Fruit fly (Drosophila melanogaster): Measurements from ENCODE around the gene CG17361.

Gene CG17361

DNA sequence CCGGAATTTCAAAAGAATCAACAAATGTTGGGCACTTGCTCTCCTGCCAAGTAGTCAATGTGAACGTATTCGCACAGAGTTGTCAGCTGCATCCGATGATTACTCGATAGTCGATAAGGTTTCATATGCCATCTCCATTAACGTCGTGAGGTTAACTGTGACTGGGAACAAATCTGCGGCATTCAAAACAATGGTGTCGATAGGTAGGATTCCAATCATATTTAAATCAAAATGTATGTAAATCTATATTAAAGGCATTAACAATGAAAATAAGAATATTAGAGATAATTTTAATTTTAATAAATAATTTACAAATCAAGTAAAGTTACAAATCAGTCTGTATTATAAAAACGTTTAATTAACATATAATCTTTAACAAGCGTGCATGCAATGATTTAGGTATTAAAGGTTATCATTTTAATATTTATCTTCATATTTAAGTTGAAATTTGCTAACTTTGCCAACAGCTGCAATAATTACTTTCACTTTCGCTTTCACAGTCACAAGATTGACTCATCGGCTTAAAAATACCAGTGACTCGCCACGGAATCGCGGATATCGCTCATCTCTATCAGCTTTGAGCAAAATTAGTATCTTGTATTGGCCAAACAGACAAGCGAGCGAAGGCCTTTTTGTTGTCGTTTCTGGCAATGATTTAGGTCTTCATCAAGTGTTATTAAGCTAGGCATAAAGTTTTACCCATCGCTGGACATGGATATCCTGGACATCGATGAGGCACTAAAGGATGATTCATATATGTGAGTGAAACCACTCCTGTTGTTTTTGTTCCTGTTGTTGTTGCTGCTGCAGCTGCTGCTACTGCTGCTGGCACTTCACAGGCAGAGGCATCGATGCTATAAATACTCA is 32.1 kb upstream of the CG17361 start, which contains the start of the genes Meics, Nxf3 and ssp2:
Meics (minus strand) TSS at position 68 of the 867 bp plus-strand sequence.
Nxf3 (plus strand) TSS at position 569 of the 867 bp plus-strand sequence.
ssp2 (plus strand) TSS at position 569 of the 867 bp plus-strand sequence.
- TF ChIP-seq CG31627 (GFP tag; optimal IDR thresholded peaks at IDR 0.05) (peak; percentile 39), Ets96B (tag; optimal IDR thresholded peaks at IDR 0.05) (no peak), cyc (GFP tag; optimal IDR thresholded peaks at IDR 0.05) (peak; percentile 2), fd85E (GFP tag; optimal IDR thresholded peaks at IDR 0.05) (no peak), CG3919 (GFP tag; optimal IDR thresholded peaks at IDR 0.05) (no peak), esn (GFP tag; optimal IDR thresholded peaks at IDR 0.05) (peak; percentile 19), CG15336 (GFP tag; IDR thresholded peaks at IDR 0.05) (0 out of 2 replicates have a peak, but pooled peaks have one; percentile 6), lz (GFP tag; optimal IDR thresholded peaks at IDR 0.05) (peak; percentile 17), Hr39 (GFP tag; optimal IDR thresholded peaks at IDR 0.05) (peak; percentile 38), CG7368 (GFP tag; optimal IDR thresholded peaks at IDR 0.05) (no peak), net (GFP tag; optimal IDR thresholded peaks at IDR 0.05) (no peak), CG6854 (GFP tag; optimal IDR thresholded peaks at IDR 0.05) (no peak), Lpt (GFP tag; optimal IDR thresholded peaks at IDR 0.05) (no peak), acj6 (GFP tag; optimal IDR thresholded peaks at IDR 0.05) (peak; percentile 23), Blimp-1 (GFP tag; optimal IDR thresholded peaks at IDR 0.05) (peak; percentile 100), CG3032 (tag; optimal IDR thresholded peaks at IDR 0.05) (peak; percentile 20)

DNA sequence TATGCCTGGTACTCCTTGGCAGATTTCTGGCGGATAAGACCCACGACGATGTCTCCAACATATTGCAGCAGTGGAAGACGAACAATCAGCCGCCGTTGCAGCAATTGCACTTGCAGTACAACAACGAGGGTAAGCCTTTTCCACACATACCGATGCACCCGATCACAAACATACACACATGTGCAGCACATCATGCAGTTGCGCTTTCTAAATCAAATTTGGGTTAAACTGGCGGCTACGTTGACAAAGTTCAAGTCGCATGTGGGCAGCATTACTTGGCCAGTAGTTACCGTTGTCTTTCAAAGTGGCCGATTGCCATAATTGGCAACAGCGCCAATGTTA is 31.5 kb upstream of the CG17361 start:
- TF ChIP-seq CG6276 (GFP tag; optimal IDR thresholded peaks at IDR 0.05), result no peak
- no peak for TF ChIP-seq pdm3 (GFP tag; optimal IDR thresholded peaks at IDR 0.05)
- TF ChIP-seq CG8119 (GFP tag; IDR thresholded peaks at IDR 0.05), result no peak
- no peak for TF ChIP-seq Sox15 (GFP tag; optimal IDR thresholded peaks at IDR 0.05)
- 0 out of 2 replicates have a peak, but pooled peaks have one; percentile 5 for TF ChIP-seq CG15336 (GFP tag; IDR thresholded peaks at IDR 0.05)

DNA sequence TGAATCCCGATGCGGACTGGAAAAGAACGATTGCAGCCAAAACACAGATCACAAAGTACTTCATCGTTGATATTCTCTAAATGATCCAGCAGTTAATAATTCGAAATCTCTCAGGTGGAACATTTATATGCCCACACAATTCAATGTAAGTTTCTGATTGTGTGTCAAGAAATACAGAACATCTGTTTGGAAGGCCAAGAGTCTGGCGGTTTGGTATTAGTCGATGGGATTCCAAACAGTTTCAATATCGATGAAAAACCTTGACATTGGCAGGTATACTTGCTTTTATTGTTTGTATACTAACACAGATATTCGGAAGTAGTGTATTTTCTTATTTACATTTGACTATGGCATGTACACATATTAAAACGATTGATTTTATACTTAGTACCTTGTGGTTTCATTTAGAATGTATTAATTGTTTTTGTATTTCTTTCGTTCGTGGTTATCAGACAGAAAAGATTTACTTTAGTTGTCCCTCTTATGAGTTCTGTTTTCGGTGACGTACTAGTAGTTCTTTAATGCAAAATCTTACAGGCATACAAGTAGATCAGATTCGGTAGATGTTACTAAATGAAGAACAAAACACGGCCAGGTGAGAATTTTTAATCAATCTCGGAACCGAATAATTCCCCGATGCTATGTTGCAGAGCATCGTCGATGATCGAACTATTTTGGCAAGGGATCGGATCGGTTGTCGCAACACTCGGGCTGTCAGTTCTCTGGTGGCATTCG is 23.4 kb upstream of the CG17361 start, which contains the start of the genes CG13738 and Hsc70-1:
CG13738 (minus strand) TSS at position 101 of the 735 bp plus-strand sequence.
Hsc70-1 (plus strand) TSS at position 685 of the 735 bp plus-strand sequence.
- TF ChIP-seq CG6808 (GFP tag; optimal IDR thresholded peaks at IDR 0.05), result no peak
- TF ChIP-seq Smox (GFP tag; optimal IDR thresholded peaks at IDR 0.05), result no peak
- TF ChIP-seq CG1621 (tag; optimal IDR thresholded peaks at IDR 0.05), result no peak
- no peak for TF ChIP-seq spab (GFP tag; optimal IDR thresholded peaks at IDR 0.05)
- TF ChIP-seq lz (GFP tag; optimal IDR thresholded peaks at IDR 0.05), result no peak
- no peak for TF ChIP-seq fkh (GFP tag; optimal IDR thresholded peaks at IDR 0.05)
- no peak for TF ChIP-seq Hr4 (GFP tag; optimal IDR thresholded peaks at IDR 0.05)
- TF ChIP-seq CG3919 (GFP tag; optimal IDR thresholded peaks at IDR 0.05), result no peak
- TF ChIP-seq eg (GFP tag; IDR thresholded peaks at IDR 0.05), result no peak
- TF ChIP-seq topi (GFP tag; optimal IDR thresholded peaks at IDR 0.05), result no peak

DNA sequence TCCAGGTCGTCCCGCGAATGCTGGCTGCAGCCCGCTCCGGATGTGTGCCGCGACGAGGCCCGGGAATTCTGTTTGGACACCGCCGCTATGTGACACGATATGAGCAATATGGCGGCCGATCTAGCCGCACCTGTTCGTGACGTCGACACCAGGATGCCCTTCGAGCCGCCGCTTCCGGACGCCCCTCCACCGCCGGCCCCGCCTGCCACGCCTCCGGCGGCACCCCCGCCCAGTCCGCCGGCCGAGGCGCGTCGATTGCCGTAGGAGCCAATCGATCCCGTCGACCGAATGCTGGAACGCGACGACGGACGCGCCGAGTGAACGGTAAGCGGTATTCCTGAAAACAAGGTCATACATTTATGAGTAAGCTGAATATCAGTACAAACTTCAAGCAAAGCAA is 14.5 kb upstream of the CG17361 start:
- no peak for TF ChIP-seq CG11294 (GFP tag; IDR thresholded peaks at IDR 0.05)
- TF ChIP-seq CG1621 (tag; optimal IDR thresholded peaks at IDR 0.05), result no peak
- no peak for TF ChIP-seq CG34406 (GFP tag; optimal IDR thresholded peaks at IDR 0.05)
- TF ChIP-seq spab (GFP tag; optimal IDR thresholded peaks at IDR 0.05), result no peak
- TF ChIP-seq CG16779 (tag; optimal IDR thresholded peaks at IDR 0.05), result no peak
- no peak for TF ChIP-seq CG3032 (tag; optimal IDR thresholded peaks at IDR 0.05)
- no peak for TF ChIP-seq Eip93F (GFP tag; optimal IDR thresholded peaks at IDR 0.05)
- no peak for TF ChIP-seq CG6163 (GFP tag; IDR thresholded peaks at IDR 0.05)
- TF ChIP-seq Smox (GFP tag; optimal IDR thresholded peaks at IDR 0.05), result no peak
- no peak for TF ChIP-seq Ets96B (tag; optimal IDR thresholded peaks at IDR 0.05)

Data from whole organism, prepupa.